Fruit fly (Drosophila melanogaster) whole organism, prepupa: Measurements from ENCODE around the gene Ntf-2r.

Experiments
- Blimp-1 ChIP-seq: fragments of 200-800 bp; sonication (Bioruptor generic); optimal IDR thresholded peaks from 3 replicates; lab custom pipeline; 2017; ENCODE audit warnings: missing biosample characterization, missing genetic modification characterization, mild to moderate bottlenecking, moderate library complexity, missing genetic modification reagents
- CG10669 ChIP-seq: fragments of 200-800 bp; sonication (Bioruptor generic); optimal IDR thresholded peaks from 3 replicates; lab custom pipeline; 2018; ENCODE audit warnings: missing biosample characterization, mild to moderate bottlenecking, missing genetic modification characterization, moderate library complexity
- CG11294 ChIP-seq: fragments of 200-800 bp; sonication (Bioruptor generic); IDR thresholded peaks from 2 replicates; pipeline ENCODE4 v1.3.6; 2022; ENCODE audit warnings: missing biosample characterization, missing genetic modification characterization
- CG11762 ChIP-seq: fragments of 200-800 bp; sonication (Bioruptor generic); optimal IDR thresholded peaks from 3 replicates; lab custom pipeline; 2016; ENCODE audit warnings: missing biosample characterization, missing genetic modification characterization; ENCODE audit not compliant: insufficient read depth
- CG11902 ChIP-seq: fragments of 200-800 bp; sonication (Bioruptor generic); optimal IDR thresholded peaks from 3 replicates; lab custom pipeline; 2016; ENCODE audit warnings: missing biosample characterization, missing genetic modification characterization
- CG15336 ChIP-seq: fragments of 200-800 bp; sonication (Bioruptor generic); IDR thresholded peaks from 2 replicates; pipeline ENCODE4 v1.3.6; 2022; ENCODE audit warnings: missing biosample characterization, missing genetic modification characterization
- CG1621 ChIP-seq: fragments of 200-800 bp; sonication (Bioruptor generic); optimal IDR thresholded peaks from 3 replicates; lab custom pipeline; 2018; ENCODE audit warnings: missing biosample characterization, mild to moderate bottlenecking, missing genetic modification characterization
- CG16779 ChIP-seq: fragments of 200-800 bp; sonication (Bioruptor generic); optimal IDR thresholded peaks from 3 replicates; lab custom pipeline; 2017; ENCODE audit warnings: missing biosample characterization, mild to moderate bottlenecking, missing genetic modification characterization
- CG3032 ChIP-seq: fragments of 200-800 bp; optimal IDR thresholded peaks from 2 replicates; lab custom pipeline; 2019; ENCODE audit warnings: missing biosample characterization, mild to moderate bottlenecking, missing genetic modification characterization, moderate library complexity
- CG31627 ChIP-seq: fragments of 200-800 bp; sonication (Bioruptor generic); optimal IDR thresholded peaks from 3 replicates; lab custom pipeline; 2016; ENCODE audit warnings: missing biosample characterization, missing genetic modification characterization
- CG3919 ChIP-seq: fragments of 200-800 bp; sonication (Bioruptor generic); optimal IDR thresholded peaks from 3 replicates; lab custom pipeline; 2016; ENCODE audit warnings: missing biosample characterization, missing genetic modification characterization
- CG6163 ChIP-seq: fragments of 200-800 bp; sonication (Bioruptor generic); IDR thresholded peaks from 3 replicates; pipeline ENCODE4 v1.3.6; 2022; ENCODE audit warnings: missing biosample characterization, missing genetic modification characterization
- CG6276 ChIP-seq: fragments of 200-800 bp; sonication (Bioruptor generic); optimal IDR thresholded peaks from 2 replicates; lab custom pipeline; 2017; ENCODE audit warnings: missing biosample characterization, mild to moderate bottlenecking, missing genetic modification characterization
- CG6792 ChIP-seq: fragments of 200-800 bp; sonication (Bioruptor generic); optimal IDR thresholded peaks from 3 replicates; lab custom pipeline; 2016; ENCODE audit warnings: missing biosample characterization, missing genetic modification characterization
- CG6808 ChIP-seq: fragments of 200-800 bp; sonication (Bioruptor generic); optimal IDR thresholded peaks from 3 replicates; lab custom pipeline; 2017; ENCODE audit warnings: missing biosample characterization, missing genetic modification characterization, mild to moderate bottlenecking, moderate library complexity, missing genetic modification reagents
- CG6854 ChIP-seq: fragments of 200-800 bp; sonication (Bioruptor generic); optimal IDR thresholded peaks from 2 replicates; lab custom pipeline; 2017; ENCODE audit warnings: missing biosample characterization, mild to moderate bottlenecking, missing genetic modification characterization
- CG7368 ChIP-seq: fragments of 200-800 bp; sonication (Bioruptor generic); optimal IDR thresholded peaks from 3 replicates; lab custom pipeline; 2016; ENCODE audit warnings: missing biosample characterization, missing genetic modification characterization
- CG8119 ChIP-seq: fragments of 200-800 bp; sonication (Bioruptor generic); IDR thresholded peaks from 3 replicates; pipeline ENCODE4 v1.3.6; 2022; ENCODE audit warnings: missing biosample characterization, missing genetic modification characterization
- CG8319 ChIP-seq: fragments of 200-800 bp; sonication (Bioruptor generic); optimal IDR thresholded peaks from 3 replicates; lab custom pipeline; 2016; ENCODE audit warnings: missing biosample characterization, missing genetic modification characterization
- CG8632 ChIP-seq: fragments of 200-800 bp; sonication (Bioruptor generic); optimal IDR thresholded peaks from 3 replicates; lab custom pipeline; 2016; ENCODE audit warnings: missing biosample characterization, missing genetic modification characterization
- Eip93F ChIP-seq: fragments of 200-800 bp; sonication (Bioruptor generic); optimal IDR thresholded peaks from 2 replicates; lab custom pipeline; 2016; ENCODE audit warnings: missing biosample characterization, mild to moderate bottlenecking, missing genetic modification characterization
- Ets96B ChIP-seq: fragments of 200-800 bp; optimal IDR thresholded peaks from 2 replicates; lab custom pipeline; 2019; ENCODE audit warnings: missing biosample characterization, mild to moderate bottlenecking, missing genetic modification characterization, moderate library complexity
- Gug ChIP-seq: fragments of 200-800 bp; sonication (Bioruptor generic); IDR thresholded peaks from 2 replicates; pipeline ENCODE4 v1.3.6; 2022; ENCODE audit warnings: missing biosample characterization, missing genetic modification characterization
- Hr38 ChIP-seq: sonication (Bioruptor generic); optimal IDR thresholded peaks from 2 replicates; lab custom pipeline; 2016; ENCODE audit warnings: missing biosample characterization, missing genetic modification characterization
- Hr39 ChIP-seq: fragments of 200-800 bp; sonication (Bioruptor generic); optimal IDR thresholded peaks from 2 replicates; lab custom pipeline; 2016; ENCODE audit warnings: missing biosample characterization, missing genetic modification characterization
- Lpt ChIP-seq: fragments of 200-800 bp; sonication (Bioruptor generic); optimal IDR thresholded peaks from 3 replicates; lab custom pipeline; 2016; ENCODE audit warnings: missing biosample characterization, missing genetic modification characterization
- OdsH ChIP-seq: fragments of 200-800 bp; sonication (Bioruptor generic); optimal IDR thresholded peaks from 3 replicates; lab custom pipeline; 2016; ENCODE audit warnings: missing biosample characterization, missing genetic modification characterization
- Smox ChIP-seq: fragments of 200-800 bp; sonication (Bioruptor generic); optimal IDR thresholded peaks from 3 replicates; lab custom pipeline; 2016; ENCODE audit warnings: missing biosample characterization, missing genetic modification characterization
- Sox102F ChIP-seq: fragments of 200-800 bp; sonication (Bioruptor generic); optimal IDR thresholded peaks from 2 replicates; lab custom pipeline; 2016; ENCODE audit warnings: missing biosample characterization, mild to moderate bottlenecking, missing genetic modification characterization
- Sox14 ChIP-seq: fragments of 200-800 bp; sonication (Bioruptor generic); optimal IDR thresholded peaks from 3 replicates; lab custom pipeline; 2016; ENCODE audit warnings: missing biosample characterization, missing genetic modification characterization
- Sox15 ChIP-seq: fragments of 200-800 bp; sonication (Bioruptor generic); optimal IDR thresholded peaks from 3 replicates; lab custom pipeline; 2016; ENCODE audit warnings: missing biosample characterization, missing genetic modification characterization
- acj6 ChIP-seq: fragments of 200-800 bp; sonication (Bioruptor generic); optimal IDR thresholded peaks from 3 replicates; lab custom pipeline; 2016; ENCODE audit warnings: missing biosample characterization, missing genetic modification characterization
- dac ChIP-seq: fragments of 200-800 bp; sonication (Bioruptor generic); optimal IDR thresholded peaks from 2 replicates; lab custom pipeline; 2017; ENCODE audit warnings: missing biosample characterization, mild to moderate bottlenecking, missing genetic modification characterization
- dsx ChIP-seq: fragments of 200-800 bp; optimal IDR thresholded peaks from 3 replicates; lab custom pipeline; 2019; ENCODE audit warnings: missing biosample characterization, mild to moderate bottlenecking, missing genetic modification characterization, moderate library complexity; ENCODE audit not compliant: poor library complexity, severe bottlenecking
- esn ChIP-seq: fragments of 200-800 bp; sonication (Bioruptor generic); optimal IDR thresholded peaks from 2 replicates; lab custom pipeline; 2016; ENCODE audit warnings: missing biosample characterization, mild to moderate bottlenecking, missing genetic modification characterization, moderate library complexity
- fd59A ChIP-seq: fragments of 200-800 bp; sonication (Bioruptor generic); optimal IDR thresholded peaks from 2 replicates; lab custom pipeline; 2017; ENCODE audit warnings: missing biosample characterization, mild to moderate bottlenecking, missing genetic modification characterization, missing genetic modification reagents
- fd85E ChIP-seq: fragments of 200-800 bp; sonication (Bioruptor generic); optimal IDR thresholded peaks from 3 replicates; lab custom pipeline; 2016; ENCODE audit warnings: missing biosample characterization, missing genetic modification characterization
- fkh ChIP-seq: fragments of 200-800 bp; sonication (Bioruptor generic); optimal IDR thresholded peaks from 3 replicates; lab custom pipeline; 2017; ENCODE audit warnings: missing biosample characterization, mild to moderate bottlenecking, missing genetic modification characterization, moderate library complexity
- lz ChIP-seq: fragments of 200-800 bp; sonication (Bioruptor generic); optimal IDR thresholded peaks from 3 replicates; lab custom pipeline; 2016; ENCODE audit warnings: missing biosample characterization, missing genetic modification characterization
- net ChIP-seq: fragments of 200-800 bp; sonication (Bioruptor generic); optimal IDR thresholded peaks from 3 replicates; lab custom pipeline; 2016; ENCODE audit warnings: missing biosample characterization, missing genetic modification characterization
- spab ChIP-seq: fragments of 200-800 bp; sonication (Bioruptor generic); optimal IDR thresholded peaks from 2 replicates; lab custom pipeline; 2017; ENCODE audit warnings: missing biosample characterization, mild to moderate bottlenecking, missing genetic modification characterization, missing genetic modification reagents
- ss ChIP-seq, 2 experiments: fragments of 200-800 bp; sonication (Bioruptor generic); optimal IDR thresholded peaks; 2 replicates in 1 of 2; 3 replicates in 1 of 2; lab custom pipeline; 2017 to 2018; ENCODE audit warnings: mild to moderate bottlenecking in 2 of 2, missing biosample characterization in 2 of 2, missing genetic modification characterization in 2 of 2, moderate library complexity in 1 of 2
- topi ChIP-seq: fragments of 200-800 bp; sonication (Bioruptor generic); optimal IDR thresholded peaks from 3 replicates; lab custom pipeline; 2016; ENCODE audit warnings: missing biosample characterization, missing genetic modification characterization

Ntf-2r gene

DNA sequence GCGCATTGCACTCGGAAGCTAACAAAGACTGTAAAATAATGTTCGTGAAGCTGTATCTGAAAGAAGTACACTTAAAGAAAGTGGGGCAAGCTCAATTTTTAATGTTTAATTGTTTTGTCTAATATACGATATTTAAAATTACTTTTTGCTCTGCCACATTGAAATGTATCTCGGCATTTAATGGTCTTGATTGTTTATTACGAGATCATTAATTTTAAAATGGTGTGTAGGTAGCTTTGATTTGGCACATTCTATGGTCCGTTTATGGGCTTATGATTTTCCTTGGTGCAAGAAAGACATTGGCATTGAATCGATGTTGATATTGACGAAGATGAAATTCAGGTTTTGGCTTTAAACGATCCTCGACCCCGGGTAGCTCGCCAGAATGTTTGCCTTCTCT, 9.2 kb downstream of the Ntf-2r start (continued):
- TF ChIP-seq lz (GFP tag; lab: Kevin White, UChicago) (peak; percentile 83), CG6276 (GFP tag; lab: Kevin White, UChicago) (peak; percentile 61), fd59A (GFP tag; lab: Kevin White, UChicago) (peak; percentile 43), CG6163 (GFP tag; lab: Robert Waterston, UW) (peak; percentile 75; the same call in 2 of the 3 replicates), OdsH (GFP tag; lab: Kevin White, UChicago) (peak; percentile 61), net (GFP tag; lab: Kevin White, UChicago) (no peak), Sox15 (peak; percentile 33), CG6792 (peak; percentile 58), Ets96B (tag; lab: Kevin White, UChicago) (peak; percentile 79), CG8119 (peak; percentile 52; the same call in 2 of the 3 replicates), CG15336 (GFP tag; lab: Robert Waterston, UW) (peak; percentile 61), Hr39 (GFP tag; lab: Kevin White, UChicago) (peak; percentile 77), Hr38 (GFP tag; lab: Kevin White, UChicago) (no peak), topi (GFP tag; lab: Kevin White, UChicago) (peak; percentile 79)

dm6 chr2L:18464116-18464530, 9.7 kb downstream of the Ntf-2r start:
- TF ChIP-seq Sox102F (GFP tag; lab: Kevin White, UChicago) = no peak
- no peak for TF ChIP-seq CG8632 (GFP tag; lab: Kevin White, UChicago)
- peak; percentile 39 to 54 for TF ChIP-seq ss (GFP tag; optimal IDR thresholded peaks at IDR 0.05; lab: Kevin White, UChicago)
- no peak for TF ChIP-seq CG7368
- peak; percentile 15 for TF ChIP-seq CG31627 (GFP tag; lab: Kevin White, UChicago)
- peak; percentile 61 for TF ChIP-seq Lpt (GFP tag; lab: Kevin White, UChicago)
- no peak for TF ChIP-seq CG16779 (tag; lab: Kevin White, UChicago)
- no peak for TF ChIP-seq CG3919 (GFP tag; lab: Kevin White, UChicago)
- TF ChIP-seq CG11294 (GFP tag; lab: Robert Waterston, UW) = no peak
- peak; percentile 30 for TF ChIP-seq Hr39 (GFP tag; lab: Kevin White, UChicago)
- no peak for TF ChIP-seq fd85E (GFP tag; lab: Kevin White, UChicago)
- TF ChIP-seq fkh (GFP tag; lab: Kevin White, UChicago) = no peak
- no peak for TF ChIP-seq Sox14 (GFP tag; lab: Kevin White, UChicago)
- TF ChIP-seq CG6808 (GFP tag; lab: Kevin White, UChicago) = no peak
- peak; percentile 21; the same call in 1 of the 2 replicates for TF ChIP-seq Gug (GFP tag; lab: Robert Waterston, UW)
- no peak for TF ChIP-seq Eip93F
- TF ChIP-seq CG6792 = no peak
- peak; percentile 50 for TF ChIP-seq dsx (GFP tag; lab: Kevin White, UChicago)
- no peak for TF ChIP-seq CG6854 (GFP tag; lab: Kevin White, UChicago)
- TF ChIP-seq dac (GFP tag; lab: Kevin White, UChicago) = no peak
- no peak for TF ChIP-seq spab (GFP tag; lab: Kevin White, UChicago)
- TF ChIP-seq CG10669 (GFP tag; lab: Kevin White, UChicago) = no peak
- TF ChIP-seq CG1621 = no peak
- no peak for TF ChIP-seq CG3032 (tag; lab: Kevin White, UChicago)
- TF ChIP-seq Smox (GFP tag; lab: Kevin White, UChicago) = no peak

- peak; percentile 63 for TF ChIP-seq CG6276 (GFP tag; lab: Kevin White, UChicago)
- peak; percentile 44 for TF ChIP-seq CG11902 (GFP tag; lab: Kevin White, UChicago)
- TF ChIP-seq CG6792 = peak; percentile 66
- peak; percentile 72 for TF ChIP-seq acj6 (GFP tag; lab: Kevin White, UChicago)
- TF ChIP-seq CG11762 (GFP tag; lab: Kevin White, UChicago) = peak; percentile 58
- TF ChIP-seq CG1621 = peak; percentile 6
- TF ChIP-seq Blimp-1 (GFP tag; lab: Kevin White, UChicago) = peak; percentile 42
- TF ChIP-seq CG8319 (GFP tag; lab: Kevin White, UChicago) = peak; percentile 34
- TF ChIP-seq CG7368 = peak; percentile 57
- TF ChIP-seq fd59A (GFP tag; lab: Kevin White, UChicago) = peak; percentile 21
- peak; percentile 53 for TF ChIP-seq CG6808 (GFP tag; lab: Kevin White, UChicago)
- TF ChIP-seq ss (GFP tag; optimal IDR thresholded peaks at IDR 0.05; lab: Kevin White, UChicago) = peak; percentile 5 to 36
- peak; percentile 47 for TF ChIP-seq CG10669 (GFP tag; lab: Kevin White, UChicago)
- TF ChIP-seq Smox (GFP tag; lab: Kevin White, UChicago) = peak; percentile 88
- peak; percentile 71 for TF ChIP-seq Hr39 (GFP tag; lab: Kevin White, UChicago)
- peak; percentile 85 for TF ChIP-seq OdsH (GFP tag; lab: Kevin White, UChicago)
- TF ChIP-seq spab (GFP tag; lab: Kevin White, UChicago) = peak; percentile 50
- peak; percentile 88 for TF ChIP-seq esn (GFP tag; lab: Kevin White, UChicago)
- TF ChIP-seq Sox14 (GFP tag; lab: Kevin White, UChicago) = peak; percentile 77
- TF ChIP-seq CG3032 (tag; lab: Kevin White, UChicago) = peak; percentile 45
- peak; percentile 75 for TF ChIP-seq Sox102F (GFP tag; lab: Kevin White, UChicago)
- TF ChIP-seq CG8119 = peak; percentile 86
Observed at dm6 chr2L:18465402-18466201, 11.2 kb downstream of the Ntf-2r start.
